Fruit fly (Drosophila melanogaster) whole organism, embryonic: ENCODE data around the gene CG33687.

Experiments
- Asciz ChIP-seq: fragments of 200-800 bp; sonication (Bioruptor generic); optimal IDR thresholded peaks from 2 replicates; lab custom pipeline; 2017; ENCODE audit warnings: missing biosample characterization, mild to moderate bottlenecking, missing genetic modification characterization, missing genetic modification reagents
- CG11093 ChIP-seq: fragments of 200-800 bp; sonication (Bioruptor generic); IDR thresholded peaks from 3 replicates; pipeline ENCODE4 v1.3.6; 2022; ENCODE audit warnings: missing biosample characterization, missing genetic modification characterization
- CG12071 ChIP-seq: fragments of 200-800 bp; sonication (Bioruptor generic); optimal IDR thresholded peaks from 3 replicates; lab custom pipeline; 2018; ENCODE audit warnings: missing biosample characterization, mild to moderate bottlenecking, missing genetic modification characterization
- CG1233 ChIP-seq: fragments of 200-800 bp; sonication (Bioruptor generic); optimal IDR thresholded peaks from 4 replicates; lab custom pipeline; 2018; ENCODE audit warnings: missing biosample characterization, mild to moderate bottlenecking, missing genetic modification characterization
- CG13296 ChIP-seq: fragments of 200-800 bp; sonication (Bioruptor generic); optimal IDR thresholded peaks from 3 replicates; lab custom pipeline; 2018; ENCODE audit warnings: missing biosample characterization, mild to moderate bottlenecking, missing genetic modification characterization
- CG1602 ChIP-seq: fragments of 200-800 bp; sonication (Bioruptor generic); optimal IDR thresholded peaks from 3 replicates; lab custom pipeline; 2016; ENCODE audit warnings: missing biosample characterization, missing genetic modification characterization
- CG2116 ChIP-seq: fragments of 200-800 bp; sonication (Bioruptor generic); optimal IDR thresholded peaks from 3 replicates; lab custom pipeline; 2018; ENCODE audit warnings: missing biosample characterization, mild to moderate bottlenecking, missing genetic modification characterization
- CG3065 ChIP-seq: fragments of 200-800 bp; sonication (Bioruptor generic); optimal IDR thresholded peaks from 2 replicates; lab custom pipeline; 2016; ENCODE audit warnings: missing biosample characterization, missing genetic modification characterization
- CG31388 ChIP-seq: fragments of 200-800 bp; sonication (Bioruptor generic); optimal IDR thresholded peaks from 2 replicates; lab custom pipeline; 2016; ENCODE audit warnings: missing biosample characterization, missing genetic modification characterization
- CG32532 ChIP-seq: fragments of 200-800 bp; sonication (Bioruptor generic); IDR thresholded peaks from 2 replicates; pipeline ENCODE4 v1.3.6; 2022; ENCODE audit warnings: missing biosample characterization, missing genetic modification characterization
- CG3281 ChIP-seq: fragments of 200-800 bp; sonication (Bioruptor generic); optimal IDR thresholded peaks from 3 replicates; lab custom pipeline; 2017; ENCODE audit warnings: missing biosample characterization, mild to moderate bottlenecking, missing genetic modification characterization
- CG33557 ChIP-seq: fragments of 200-800 bp; sonication (Bioruptor generic); optimal IDR thresholded peaks from 2 replicates; lab custom pipeline; 2019; ENCODE audit warnings: missing biosample characterization, mild to moderate bottlenecking, missing genetic modification characterization, moderate library complexity
- CG34224 ChIP-seq: fragments of 200-800 bp; sonication (Bioruptor generic); IDR thresholded peaks from 3 replicates; pipeline ENCODE4 v1.3.6; 2022; ENCODE audit warnings: missing biosample characterization, missing genetic modification characterization; ENCODE audit not compliant: partially characterized antibody
- CG34376 ChIP-seq: fragments of 200-800 bp; sonication (Bioruptor generic); optimal IDR thresholded peaks from 2 replicates; lab custom pipeline; 2018; ENCODE audit warnings: missing biosample characterization, mild to moderate bottlenecking, missing genetic modification characterization
- CG4404 ChIP-seq: fragments of 200-800 bp; sonication (Bioruptor generic); IDR thresholded peaks from 2 replicates; pipeline ENCODE4 v1.3.6; 2022; ENCODE audit warnings: missing biosample characterization, missing genetic modification characterization
- CG4617 ChIP-seq: fragments of 200-800 bp; sonication (Bioruptor generic); optimal IDR thresholded peaks from 3 replicates; lab custom pipeline; 2016; ENCODE audit warnings: missing biosample characterization, missing genetic modification characterization, borderline replicate concordance
- CG4854 ChIP-seq: fragments of 200-800 bp; sonication (Bioruptor generic); optimal IDR thresholded peaks from 2 replicates; lab custom pipeline; 2016; ENCODE audit warnings: missing biosample characterization, missing genetic modification characterization, inconsistent platforms
- CG6272 ChIP-seq: fragments of 200-800 bp; sonication (Bioruptor generic); IDR thresholded peaks from 2 replicates; pipeline ENCODE4 v1.3.6; 2022; ENCODE audit warnings: missing biosample characterization, missing genetic modification characterization
- CG6765 ChIP-seq: fragments of 200-800 bp; sonication (Bioruptor generic); optimal IDR thresholded peaks from 3 replicates; lab custom pipeline; 2017; ENCODE audit warnings: missing biosample characterization, mild to moderate bottlenecking, missing genetic modification characterization
- CG7556 ChIP-seq: fragments of 200-800 bp; sonication (Bioruptor generic); optimal IDR thresholded peaks from 2 replicates; lab custom pipeline; 2017; ENCODE audit warnings: missing biosample characterization, mild to moderate bottlenecking, missing genetic modification characterization
- CG8478 ChIP-seq: fragments of >200 bp; optimal IDR thresholded peaks from 2 replicates; lab custom pipeline; 2018
- CG8924 ChIP-seq: fragments of 200-800 bp; optimal IDR thresholded peaks from 3 replicates; lab custom pipeline; 2019; ENCODE audit warnings: missing biosample characterization, mild to moderate bottlenecking, missing genetic modification characterization, moderate library complexity
- Camta ChIP-seq: fragments of 200-800 bp; sonication (Bioruptor generic); optimal IDR thresholded peaks from 2 replicates; lab custom pipeline; 2016; ENCODE audit warnings: missing biosample characterization, missing genetic modification characterization
- D ChIP-seq, 2 experiments: fragments of 200-800 bp in 1 of 2; fragments of >200 bp in 1 of 2; sonication (Bioruptor generic) in 1 of 2; optimal IDR thresholded peaks; 2 replicates in 1 of 2; 3 replicates in 1 of 2; lab custom pipeline; 2017; ENCODE audit warnings: mild to moderate bottlenecking in 1 of 2, missing biosample characterization in 1 of 2, missing genetic modification characterization in 1 of 2, missing genetic modification reagents in 1 of 2
- D19A ChIP-seq: fragments of 200-800 bp; optimal IDR thresholded peaks from 3 replicates; lab custom pipeline; 2019; ENCODE audit warnings: missing biosample characterization, mild to moderate bottlenecking, missing genetic modification characterization, moderate library complexity
- Fer3 ChIP-seq: fragments of 200-800 bp; sonication (Bioruptor generic); optimal IDR thresholded peaks from 2 replicates; lab custom pipeline; 2018; ENCODE audit warnings: missing biosample characterization, mild to moderate bottlenecking, missing genetic modification characterization, moderate library complexity
- H15 ChIP-seq: fragments of 200-800 bp; sonication (Bioruptor generic); IDR thresholded peaks from 3 replicates; pipeline ENCODE4 v1.3.6; 2022; ENCODE audit warnings: missing biosample characterization, missing genetic modification characterization
- Hsf ChIP-seq: fragments of 200-800 bp; sonication (Bioruptor generic); optimal IDR thresholded peaks from 3 replicates; lab custom pipeline; 2016; ENCODE audit warnings: missing biosample characterization, missing genetic modification characterization
- Pdp1 ChIP-seq, 2 experiments: fragments of 200-800 bp; sonication (Bioruptor generic); optimal IDR thresholded peaks; 3 replicates each; lab custom pipeline; 2016; ENCODE audit warnings: missing biosample characterization in 2 of 2, missing genetic modification characterization in 2 of 2, mild to moderate bottlenecking in 1 of 2, moderate library complexity in 1 of 2
- Rfx ChIP-seq: fragments of 200-800 bp; sonication (Bioruptor generic); IDR thresholded peaks from 2 replicates; pipeline ENCODE4 v1.3.6; 2022; ENCODE audit warnings: missing biosample characterization, missing genetic modification characterization
- Sry-β ChIP-seq: fragments of 200-800 bp; sonication (Bioruptor generic); optimal IDR thresholded peaks from 2 replicates; lab custom pipeline; 2018; ENCODE audit warnings: missing biosample characterization, mild to moderate bottlenecking, missing genetic modification characterization, moderate library complexity
- Xrp1 ChIP-seq: fragments of 200-800 bp; sonication (Bioruptor generic); IDR thresholded peaks from 2 replicates; pipeline ENCODE4 v1.3.6; 2022; ENCODE audit warnings: missing biosample characterization, missing genetic modification characterization
- cad ChIP-seq: fragments of >200 bp; optimal IDR thresholded peaks from 2 replicates; lab custom pipeline; 2017; ENCODE audit warnings: missing biosample characterization, missing genetic modification characterization
- chn ChIP-seq: fragments of 200-800 bp; sonication (Bioruptor generic); optimal IDR thresholded peaks from 2 replicates; lab custom pipeline; 2016; ENCODE audit warnings: missing biosample characterization, missing genetic modification characterization
- eyg ChIP-seq: fragments of 200-800 bp; sonication (Bioruptor generic); optimal IDR thresholded peaks from 3 replicates; lab custom pipeline; 2016; ENCODE audit warnings: missing biosample characterization, missing genetic modification characterization
- gce ChIP-seq: fragments of 200-800 bp; sonication (Bioruptor generic); IDR thresholded peaks from 3 replicates; pipeline ENCODE4 v1.3.6; 2022; ENCODE audit warnings: missing biosample characterization, missing genetic modification characterization
- jumu ChIP-seq: fragments of 200-800 bp; sonication (Bioruptor generic); optimal IDR thresholded peaks from 3 replicates; lab custom pipeline; 2016; ENCODE audit warnings: missing biosample characterization, missing genetic modification characterization
- lola ChIP-seq, 3 experiments: fragments of >200 bp in 2 of 3; fragments of 200-800 bp in 1 of 3; sonication (Bioruptor generic) in 1 of 3; optimal IDR thresholded peaks; 2 replicates each; lab custom pipeline; 2017 to 2019; ENCODE audit warnings: missing biosample characterization in 3 of 3, missing genetic modification characterization in 3 of 3, mild to moderate bottlenecking in 1 of 3, moderate library complexity in 1 of 3
- nerfin-1 ChIP-seq: fragments of 200-800 bp; sonication (Bioruptor generic); optimal IDR thresholded peaks from 3 replicates; lab custom pipeline; 2019; ENCODE audit warnings: missing biosample characterization, mild to moderate bottlenecking, missing genetic modification characterization, moderate library complexity
- oc ChIP-seq: fragments of 200-800 bp; sonication (Bioruptor generic); optimal IDR thresholded peaks from 2 replicates; lab custom pipeline; 2018; ENCODE audit warnings: missing biosample characterization, mild to moderate bottlenecking, missing genetic modification characterization, moderate library complexity
- otp ChIP-seq: fragments of 200-800 bp; sonication (Bioruptor generic); IDR thresholded peaks from 3 replicates; pipeline ENCODE4, ENCODE4 v1.3.6; 2022; ENCODE audit warnings: missing biosample characterization, missing genetic modification characterization
- pzg ChIP-seq: fragments of 200-800 bp; sonication (Bioruptor generic); optimal IDR thresholded peaks from 3 replicates; lab custom pipeline; 2018; ENCODE audit warnings: missing biosample characterization, mild to moderate bottlenecking, missing genetic modification characterization, moderate library complexity
- salm ChIP-seq: fragments of 200-800 bp; sonication (Bioruptor generic); optimal IDR thresholded peaks from 2 replicates; lab custom pipeline; 2018; ENCODE audit warnings: missing biosample characterization, mild to moderate bottlenecking, missing genetic modification characterization
- sc ChIP-seq, 3 experiments: fragments of >200 bp in 2 of 3; fragments of 200-800 bp in 1 of 3; sonication (Bioruptor generic) in 1 of 3; optimal IDR thresholded peaks; 2 replicates in 2 of 3; 3 replicates in 1 of 3; lab custom pipeline; 2017; ENCODE audit warnings: mild to moderate bottlenecking in 1 of 3, missing biosample characterization in 1 of 3, missing genetic modification characterization in 1 of 3, missing genetic modification reagents in 1 of 3
- sima ChIP-seq: fragments of 200-800 bp; sonication (Bioruptor generic); optimal IDR thresholded peaks from 2 replicates; lab custom pipeline; 2016; ENCODE audit warnings: missing biosample characterization, missing genetic modification characterization
- slou ChIP-seq: fragments of 200-800 bp; sonication (Bioruptor generic); optimal IDR thresholded peaks from 3 replicates; lab custom pipeline; 2016; ENCODE audit warnings: missing biosample characterization, missing genetic modification characterization
- so ChIP-seq: fragments of 200-800 bp; sonication (Bioruptor generic); IDR thresholded peaks from 3 replicates; pipeline ENCODE4 v1.3.6; 2022; ENCODE audit warnings: missing biosample characterization, missing genetic modification characterization
- sr ChIP-seq: fragments of 200-800 bp; sonication (Bioruptor generic); IDR thresholded peaks from 3 replicates; pipeline ENCODE4 v1.3.6; 2022; ENCODE audit warnings: missing biosample characterization, missing genetic modification characterization
- tap ChIP-seq: fragments of 200-800 bp; optimal IDR thresholded peaks from 3 replicates; lab custom pipeline; 2019; ENCODE audit warnings: missing biosample characterization, mild to moderate bottlenecking, missing genetic modification characterization, moderate library complexity
- tll ChIP-seq, 2 experiments: fragments of 200-800 bp in 1 of 2; fragments of >200 bp in 1 of 2; sonication (Bioruptor generic) in 1 of 2; optimal IDR thresholded peaks; 2 replicates each; lab custom pipeline; 2017 to 2019; ENCODE audit warnings: missing biosample characterization in 2 of 2, missing genetic modification characterization in 2 of 2, mild to moderate bottlenecking in 1 of 2, moderate library complexity in 1 of 2
- yki ChIP-seq: fragments of >200 bp; optimal IDR thresholded peaks from 3 replicates; lab custom pipeline; 2018

CG33687 gene

dm6 chr3L:16172809-16173276 is 24.8 kb upstream of the CG33687 start (continued):
- TF ChIP-seq otp (GFP tag; lab: Robert Waterston, UW) (no peak), nerfin-1 (peak; percentile 0), D19A (peak; percentile 21), CG1233 (GFP tag; lab: Kevin White, UChicago) (peak; percentile 8), CG4404 (no peak), Fer3 (tag; lab: Kevin White, UChicago) (no peak), CG1602 (GFP tag; lab: Kevin White, UChicago) (peak; percentile 19), Pdp1 (GFP tag; optimal IDR thresholded peaks at IDR 0.05; lab: Kevin White, UChicago) (no peak), salm (tag; lab: Kevin White, UChicago) (no peak), yki (lab: Kevin White, UChicago) (no peak), Rfx (GFP tag; lab: Robert Waterston, UW) (no peak), CG3065 (GFP tag; lab: Kevin White, UChicago) (no peak), CG4854 (GFP tag; lab: Kevin White, UChicago) (no peak), CG6765 (peak; percentile 16), CG6272 (no peak), H15 (GFP tag; lab: Robert Waterston, UW) (no peak), CG4617 (no peak), so (GFP tag; lab: Robert Waterston, UW) (no peak), CG11093 (no peak), sc (optimal IDR thresholded peaks at IDR 0.05; lab: Kevin White, UChicago) (no peak), sc (GFP tag; optimal IDR thresholded peaks at IDR 0.05; lab: Kevin White, UChicago) (peak; percentile 33), CG33557 (peak; percentile 8), eyg (GFP tag; lab: Kevin White, UChicago) (no peak), CG7556 (GFP tag; lab: Kevin White, UChicago) (peak; percentile 83), CG34224 (GFP tag; lab: Robert Waterston, UW) (no peak), gce (GFP tag; lab: Robert Waterston, UW) (no peak), CG31388 (GFP tag; lab: Kevin White, UChicago) (no peak), Xrp1 (GFP tag; lab: Robert Waterston, UW) (no peak), pzg (no peak), tap (tag; lab: Kevin White, UChicago) (no peak), CG8478 (lab: Kevin White, UChicago) (no peak), CG2116 (GFP tag; lab: Kevin White, UChicago) (no peak), Asciz (GFP tag; lab: Kevin White, UChicago) (no peak), Hsf (GFP tag; lab: Kevin White, UChicago) (no peak), chn (GFP tag; lab: Kevin White, UChicago) (no peak), CG12071 (GFP tag; lab: Kevin White, UChicago) (no peak), CG34376 (GFP tag; lab: Kevin White, UChicago) (no peak), oc (tag; lab: Kevin White, UChicago) (no peak), CG13296 (no peak), cad (GFP tag; lab: Kevin White, UChicago) (no peak), D (optimal IDR thresholded peaks at IDR 0.05; lab: Kevin White, UChicago) (no peak), D (GFP tag; optimal IDR thresholded peaks at IDR 0.05; lab: Kevin White, UChicago) (peak; percentile 31), tll (GFP tag; optimal IDR thresholded peaks at IDR 0.05; lab: Kevin White, UChicago) (no peak), slou (no peak), sima (GFP tag; lab: Kevin White, UChicago) (no peak), sr (GFP tag; lab: Robert Waterston, UW) (no peak), CG8924 (tag; lab: Kevin White, UChicago) (peak; percentile 46), CG32532 (GFP tag; lab: Robert Waterston, UW) (no peak), jumu (GFP tag; lab: Kevin White, UChicago) (no peak), Camta (no peak), Sry-β (GFP tag; lab: Kevin White, UChicago) (no peak), lola (GFP tag; optimal IDR thresholded peaks at IDR 0.05; lab: Kevin White, UChicago) (peak in 1 of 3 experiments; percentile 63), CG3281 (peak; percentile 1)
